Worm (Caenorhabditis elegans) whole organism, L2 larva: ENCODE data around the gene trul-1.

ENCODE experiments used
- fos-1 ChIP-seq: fragments of 150-350 bp; optimal IDR thresholded peaks from 2 replicates; lab custom pipeline; 2014; ENCODE audit warnings: missing biosample characterization, missing genetic modification characterization
- nhr-6 ChIP-seq: fragments of 150-350 bp; optimal IDR thresholded peaks from 2 replicates; lab custom pipeline; 2014; ENCODE audit warnings: missing biosample characterization, missing genetic modification characterization

DNA sequence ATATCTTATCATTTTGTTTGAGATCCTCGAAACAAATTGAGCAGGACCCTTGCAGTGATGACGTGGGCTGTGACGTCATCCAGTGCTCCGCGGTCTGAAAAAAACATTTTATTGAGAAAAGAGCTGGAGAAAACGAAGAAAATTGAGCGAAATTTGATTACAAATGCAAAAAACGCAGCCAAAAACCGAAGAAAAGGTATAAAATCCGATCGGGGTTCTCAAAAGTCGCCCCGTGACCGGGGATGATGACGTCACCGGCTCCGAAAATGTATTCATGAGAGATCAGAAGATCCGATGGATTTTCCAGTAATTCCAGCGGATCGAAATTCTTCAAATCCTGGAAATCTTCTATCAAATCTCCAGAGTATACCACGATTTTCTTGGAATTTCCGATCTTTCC lies at the start of gene trul-1:
- TF ChIP-seq nhr-6 (no peak), fos-1 (tag; lab: Kevin White, UChicago) (no peak)
